In genomic region chr3R:17402434-17402833, dm6 we compare ENCODE assay signal across 1 fruit fly cellular context.
TF ChIP-seq lines count a peak whose summit lies in the region.

Sur-8 (minus strand) TSS chr3R:17402515.

TF ChIP-seq in whole organism, embryonic, 481 proteins besides CTCF, POLR2A, EP300 and RAD21 (continued from another document and continues in another):
- TF ChIP-seq tio (GFP tag; optimal IDR thresholded peaks at IDR 0.05; lab: Kevin White, UChicago) (peak; percentile 17), CG7372 (GFP tag; IDR thresholded peaks at IDR 0.05; lab: Robert Waterston, UW) (peak; percentile 98), CG34224 (GFP tag; IDR thresholded peaks at IDR 0.05; lab: Robert Waterston, UW; ENCODE audit: partially characterized antibody) (no peak), toy (GFP tag; IDR thresholded peaks at IDR 0.05; lab: Robert Waterston, UW) (peak; percentile 21; the same call in 1 of the 2 replicates), CG32772 (GFP tag; IDR thresholded peaks at IDR 0.05; lab: Robert Waterston, UW) (peak; percentile 29; the same call in 1 of the 2 replicates), Oaz (GFP tag; IDR thresholded peaks at IDR 0.05; lab: Robert Waterston, UW) (0 out of 2 replicates have a peak, but pooled peaks have one; percentile 45), CHES-1-like (GFP tag; optimal IDR thresholded peaks at IDR 0.05; lab: Kevin White, UChicago) (peak; percentile 52), CG2712 (tag; optimal IDR thresholded peaks at IDR 0.05; lab: Kevin White, UChicago) (no peak), kah (GFP tag; optimal IDR thresholded peaks at IDR 0.05; lab: Kevin White, UChicago) (no peak), esg (GFP tag; conservative IDR thresholded peaks at IDR 0.05; lab: Robert Waterston, UW) (peak; percentile 32; the same call in 1 of the 2 replicates), Eip74EF (GFP tag; optimal IDR thresholded peaks at IDR 0.05; lab: Kevin White, UChicago) (no peak), CG2875 (GFP tag; optimal IDR thresholded peaks at IDR 0.05; lab: Kevin White, UChicago) (peak; percentile 53), gsb (GFP tag; IDR thresholded peaks at IDR 0.05; lab: Robert Waterston, UW) (peak; percentile 60), HHEX (GFP tag; optimal IDR thresholded peaks at IDR 0.05; lab: Kevin White, UChicago) (peak; percentile 71), CG17802 (tag; optimal IDR thresholded peaks at IDR 0.05; lab: Kevin White, UChicago) (no peak), ab (GFP tag; optimal IDR thresholded peaks at IDR 0.05; lab: Kevin White, UChicago) (no peak), eve (GFP tag; optimal IDR thresholded peaks at IDR 0.05; lab: Kevin White, UChicago) (no peak), Aef1 (GFP tag; IDR thresholded peaks at IDR 0.05; lab: Robert Waterston, UW) (peak; percentile 50; the same call in 1 of the 3 replicates), ro (GFP tag; IDR thresholded peaks at IDR 0.05; lab: Robert Waterston, UW) (no peak), twi (tag; optimal IDR thresholded peaks at IDR 0.05; lab: Kevin White, UChicago) (no peak), Spps (tag; optimal IDR thresholded peaks at IDR 0.05; lab: Kevin White, UChicago) (no peak), dpn (GFP tag; optimal IDR thresholded peaks at IDR 0.05; lab: Kevin White, UChicago) (peak; percentile 72 to 77), nerfin-1 (tag; optimal IDR thresholded peaks at IDR 0.05; lab: Kevin White, UChicago) (no peak), cato (GFP tag; optimal IDR thresholded peaks at IDR 0.05; lab: Kevin White, UChicago; ENCODE audit: borderline replicate concordance) (no peak), CG1233 (GFP tag; optimal IDR thresholded peaks at IDR 0.05; lab: Kevin White, UChicago) (peak; percentile 61), CG14050 (GFP tag; IDR thresholded peaks at IDR 0.05; lab: Robert Waterston, UW) (peak; percentile 59), grau (tag; optimal IDR thresholded peaks at IDR 0.05; lab: Kevin White, UChicago) (peak; percentile 63), Hmx (GFP tag; optimal IDR thresholded peaks at IDR 0.05; lab: Kevin White, UChicago) (no peak), CG30020 (tag; optimal IDR thresholded peaks at IDR 0.05; lab: Kevin White, UChicago) (no peak), CG10321 (GFP tag; IDR thresholded peaks at IDR 0.05; lab: Robert Waterston, UW) (no peak), knrl (GFP tag; IDR thresholded peaks at IDR 0.05; lab: Robert Waterston, UW; ENCODE audit: partially characterized antibody) (peak; percentile 42; the same call in 2 of the 3 replicates), gce (GFP tag; IDR thresholded peaks at IDR 0.05; lab: Robert Waterston, UW) (0 out of 3 replicates have a peak, but pooled peaks have one; percentile 15), sima (GFP tag; optimal IDR thresholded peaks at IDR 0.05; lab: Kevin White, UChicago) (no peak), Bdp1 (GFP tag; optimal IDR thresholded peaks at IDR 0.05; lab: Kevin White, UChicago) (peak; percentile 25), CG10366 (GFP tag; IDR thresholded peaks at IDR 0.05; lab: Robert Waterston, UW) (peak; percentile 68), CG15514 (GFP tag; optimal IDR thresholded peaks at IDR 0.05; lab: Kevin White, UChicago) (peak; percentile 75), stwl (tag; optimal IDR thresholded peaks at IDR 0.05; lab: Kevin White, UChicago) (peak; percentile 49), Hsf (GFP tag; optimal IDR thresholded peaks at IDR 0.05; lab: Kevin White, UChicago) (peak; percentile 77), br (optimal IDR thresholded peaks at IDR 0.05; lab: Kevin White, UChicago) (no peak), ttk (GFP tag; IDR thresholded peaks at IDR 0.05; lab: Robert Waterston, UW) (peak; percentile 64), Dfd (GFP tag; optimal IDR thresholded peaks at IDR 0.05; lab: Kevin White, UChicago) (no peak), H2.0 (GFP tag; IDR thresholded peaks at IDR 0.05; lab: Robert Waterston, UW) (peak; percentile 62), amos (GFP tag; IDR thresholded peaks at IDR 0.05; lab: Robert Waterston, UW; ENCODE audit: partially characterized antibody) (no peak; the same call in 1 of the 2 replicates), insv (GFP tag; optimal IDR thresholded peaks at IDR 0.05; lab: Kevin White, UChicago) (no peak), CG15269 (tag; optimal IDR thresholded peaks at IDR 0.05; lab: Kevin White, UChicago) (peak; percentile 47), hth (optimal IDR thresholded peaks at IDR 0.05; lab: Kevin White, UChicago) (no peak), CG31441 (GFP tag; IDR thresholded peaks at IDR 0.05; lab: Robert Waterston, UW) (peak; percentile 20; the same call in 1 of the 2 replicates), zfh2 (GFP tag; optimal IDR thresholded peaks at IDR 0.05; lab: Kevin White, UChicago) (peak; percentile 13), E2f1 (GFP tag; IDR thresholded peaks at IDR 0.05; lab: Robert Waterston, UW) (peak; percentile 68), CG10274 (GFP tag; optimal IDR thresholded peaks at IDR 0.05; lab: Kevin White, UChicago) (peak; percentile 45), CG34422 (GFP tag; IDR thresholded peaks at IDR 0.05; lab: Robert Waterston, UW) (peak; percentile 58; the same call in 2 of the 3 replicates), CG17359 (tag; optimal IDR thresholded peaks at IDR 0.05; lab: Kevin White, UChicago) (peak; percentile 53), pfk (GFP tag; optimal IDR thresholded peaks at IDR 0.05; lab: Kevin White, UChicago) (no peak), CG1602 (GFP tag; optimal IDR thresholded peaks at IDR 0.05; lab: Kevin White, UChicago) (peak; percentile 57), CG12769 (tag; optimal IDR thresholded peaks at IDR 0.05; lab: Kevin White, UChicago) (peak; percentile 64), CG9797 (GFP tag; optimal IDR thresholded peaks at IDR 0.05; lab: Kevin White, UChicago) (no peak), pita (GFP tag; optimal IDR thresholded peaks at IDR 0.05; lab: Kevin White, UChicago) (no peak), CG1832 (GFP tag; optimal IDR thresholded peaks at IDR 0.05; lab: Kevin White, UChicago) (no peak), CG10462 (GFP tag; optimal IDR thresholded peaks at IDR 0.05; lab: Kevin White, UChicago) (no peak), ewg (GFP tag; optimal IDR thresholded peaks at IDR 0.05; lab: Kevin White, UChicago) (peak; percentile 99), CG3726 (GFP tag; IDR thresholded peaks at IDR 0.05; lab: Robert Waterston, UW) (peak; percentile 56; the same call in 2 of the 3 replicates), Dek (tag; optimal IDR thresholded peaks at IDR 0.05; lab: Kevin White, UChicago) (peak; percentile 34), CG16863 (GFP tag; optimal IDR thresholded peaks at IDR 0.05; lab: Kevin White, UChicago) (peak; percentile 65), Chrac-16 (GFP tag; optimal IDR thresholded peaks at IDR 0.05; lab: Kevin White, UChicago) (peak; percentile 73), CG5245 (GFP tag; optimal IDR thresholded peaks at IDR 0.05; lab: Kevin White, UChicago) (peak; percentile 79), crp (GFP tag; optimal IDR thresholded peaks at IDR 0.05; lab: Kevin White, UChicago) (no peak), Dp (GFP tag; optimal IDR thresholded peaks at IDR 0.05; lab: Kevin White, UChicago) (no peak), sqz (GFP tag; optimal IDR thresholded peaks at IDR 0.05; lab: Kevin White, UChicago) (no peak), CG17385 (GFP tag; optimal IDR thresholded peaks at IDR 0.05; lab: Kevin White, UChicago) (peak; percentile 35), D19B (GFP tag; optimal IDR thresholded peaks at IDR 0.05; lab: Kevin White, UChicago) (no peak), CG33213 (GFP tag; optimal IDR thresholded peaks at IDR 0.05; lab: Kevin White, UChicago) (peak; percentile 67), CG2202 (tag; optimal IDR thresholded peaks at IDR 0.05; lab: Kevin White, UChicago) (no peak), hb (GFP tag; IDR thresholded peaks at IDR 0.05; lab: Robert Waterston, UW; ENCODE audit: partially characterized antibody) (no peak), CG9932 (GFP tag; IDR thresholded peaks at IDR 0.05; lab: Robert Waterston, UW) (peak; percentile 82), CG4360 (GFP tag; IDR thresholded peaks at IDR 0.05; lab: Robert Waterston, UW) (no peak), CG11696 (GFP tag; IDR thresholded peaks at IDR 0.05; lab: Robert Waterston, UW) (peak; percentile 44; the same call in 1 of the 2 replicates), CG13894 (tag; optimal IDR thresholded peaks at IDR 0.05; lab: Kevin White, UChicago) (peak; percentile 23), gcm2 (GFP tag; optimal IDR thresholded peaks at IDR 0.05; lab: Kevin White, UChicago) (no peak), CG11247 (GFP tag; IDR thresholded peaks at IDR 0.05; lab: Robert Waterston, UW) (peak; percentile 89), dati (GFP tag; IDR thresholded peaks at IDR 0.05; lab: Robert Waterston, UW) (no peak), Asciz (GFP tag; optimal IDR thresholded peaks at IDR 0.05; lab: Kevin White, UChicago) (no peak), repo (GFP tag; optimal IDR thresholded peaks at IDR 0.05; lab: Kevin White, UChicago) (peak; percentile 25), scrt (GFP tag; optimal IDR thresholded peaks at IDR 0.05; lab: Kevin White, UChicago) (peak; percentile 24), nmo (GFP tag; optimal IDR thresholded peaks at IDR 0.05; lab: Kevin White, UChicago) (peak; percentile 44), CG15696 (tag; optimal IDR thresholded peaks at IDR 0.05; lab: Kevin White, UChicago) (peak; percentile 34), btn (GFP tag; optimal IDR thresholded peaks at IDR 0.05; lab: Kevin White, UChicago) (no peak), CG4730 (GFP tag; IDR thresholded peaks at IDR 0.05; lab: Robert Waterston, UW) (peak; percentile 71), chm (GFP tag; IDR thresholded peaks at IDR 0.05; lab: Robert Waterston, UW) (no peak), NC2α (GFP tag; optimal IDR thresholded peaks at IDR 0.05; lab: Kevin White, UChicago) (peak; percentile 42), CG6272 (GFP tag; IDR thresholded peaks at IDR 0.05; lab: Robert Waterston, UW) (peak; percentile 51; the same call in 1 of the 2 replicates), dan (GFP tag; IDR thresholded peaks at IDR 0.05; lab: Robert Waterston, UW) (no peak), BEAF-32 (GFP tag; optimal IDR thresholded peaks at IDR 0.05; lab: Kevin White, UChicago) (peak; percentile 4), chinmo (GFP tag; IDR thresholded peaks at IDR 0.05; lab: Robert Waterston, UW; ENCODE audit: partially characterized antibody) (0 out of 4 replicates have a peak, but pooled peaks have one; percentile 26), dimm (GFP tag; IDR thresholded peaks at IDR 0.05; lab: Robert Waterston, UW) (no peak), CG10543 (GFP tag; optimal IDR thresholded peaks at IDR 0.05; lab: Kevin White, UChicago) (peak; percentile 35), emc (GFP tag; optimal IDR thresholded peaks at IDR 0.05; lab: Kevin White, UChicago) (no peak), CG15011 (GFP tag; optimal IDR thresholded peaks at IDR 0.05; lab: Kevin White, UChicago) (no peak), so (GFP tag; IDR thresholded peaks at IDR 0.05; lab: Robert Waterston, UW) (0 out of 3 replicates have a peak, but pooled peaks have one; percentile 58), Bgb (GFP tag; IDR thresholded peaks at IDR 0.05; lab: Robert Waterston, UW; ENCODE audit: partially characterized antibody) (peak; percentile 46; the same call in 1 of the 2 replicates), Hey (tag; optimal IDR thresholded peaks at IDR 0.05; lab: Kevin White, UChicago) (no peak), gfzf (GFP tag; optimal IDR thresholded peaks at IDR 0.05; lab: Kevin White, UChicago) (no peak), Atf3 (GFP tag; optimal IDR thresholded peaks at IDR 0.05; lab: Kevin White, UChicago) (peak; percentile 26), CG11085 (GFP tag; IDR thresholded peaks at IDR 0.05; lab: Robert Waterston, UW) (peak; percentile 66), Ptx1 (GFP tag; IDR thresholded peaks at IDR 0.05; lab: Robert Waterston, UW) (peak; percentile 81), CG4424 (GFP tag; optimal IDR thresholded peaks at IDR 0.05; lab: Kevin White, UChicago) (peak; percentile 58), prd (optimal IDR thresholded peaks at IDR 0.05; lab: Kevin White, UChicago) (no peak), prd (GFP tag; IDR thresholded peaks at IDR 0.05; lab: Robert Waterston, UW) (peak; percentile 75), run (tag; optimal IDR thresholded peaks at IDR 0.05; lab: Kevin White, UChicago) (no peak), slp2 (GFP tag; optimal IDR thresholded peaks at IDR 0.05; lab: Kevin White, UChicago) (peak; percentile 44), CG43689 (GFP tag; IDR thresholded peaks at IDR 0.05; lab: Robert Waterston, UW) (peak; percentile 48), fd102C (GFP tag; optimal IDR thresholded peaks at IDR 0.05; lab: Kevin White, UChicago) (no peak), wek (GFP tag; optimal IDR thresholded peaks at IDR 0.05; lab: Kevin White, UChicago) (peak; percentile 25), CG2889 (GFP tag; IDR thresholded peaks at IDR 0.05; lab: Robert Waterston, UW) (no peak), HLHmδ (GFP tag; optimal IDR thresholded peaks at IDR 0.05; lab: Kevin White, UChicago) (peak; percentile 67), sna (GFP tag; IDR thresholded peaks at IDR 0.05; lab: Robert Waterston, UW; ENCODE audit: partially characterized antibody) (no peak), CG6175 (GFP tag; IDR thresholded peaks at IDR 0.05; lab: Robert Waterston, UW) (peak; percentile 51; the same call in 2 of the 3 replicates), CG11093 (GFP tag; IDR thresholded peaks at IDR 0.05; lab: Robert Waterston, UW) (peak; percentile 50; the same call in 1 of the 3 replicates), CG2199 (GFP tag; IDR thresholded peaks at IDR 0.05; lab: Robert Waterston, UW) (no peak), CG17612 (GFP tag; IDR thresholded peaks at IDR 0.05; lab: Robert Waterston, UW) (peak; percentile 32; the same call in 1 of the 2 replicates), aop (GFP tag; IDR thresholded peaks at IDR 0.05; lab: Robert Waterston, UW) (0 out of 2 replicates have a peak, but pooled peaks have one; percentile 14), Lpt (GFP tag; optimal IDR thresholded peaks at IDR 0.05; lab: Kevin White, UChicago) (no peak), CG3847 (GFP tag; IDR thresholded peaks at IDR 0.05; lab: Robert Waterston, UW) (peak; percentile 61), Drgx (GFP tag; IDR thresholded peaks at IDR 0.05; lab: Robert Waterston, UW) (no peak), bcd (GFP tag; optimal IDR thresholded peaks at IDR 0.05; lab: Kevin White, UChicago) (peak; percentile 60), tap (tag; optimal IDR thresholded peaks at IDR 0.05; lab: Kevin White, UChicago) (peak; percentile 23), CG10209 (GFP tag; optimal IDR thresholded peaks at IDR 0.05; lab: Kevin White, UChicago) (peak; percentile 54), tgo (GFP tag; IDR thresholded peaks at IDR 0.05; lab: Robert Waterston, UW) (peak; percentile 67; the same call in 2 of the 3 replicates), pb (GFP tag; optimal IDR thresholded peaks at IDR 0.05; lab: Kevin White, UChicago) (peak; percentile 59), CG2129 (GFP tag; IDR thresholded peaks at IDR 0.05; lab: Robert Waterston, UW; ENCODE audit: partially characterized antibody) (no peak), PHDP (tag; optimal IDR thresholded peaks at IDR 0.05; lab: Kevin White, UChicago) (peak; percentile 55)
